Worm (Caenorhabditis elegans) whole organism, L4 larva: Measurements from ENCODE around the gene adal-1.

Experiments used
- F10B5.3 ChIP-seq: sonication (generic microtip); optimal IDR thresholded peaks from 2 replicates; lab custom pipeline; 2016; ENCODE audit warnings: mild to moderate bottlenecking, missing genetic modification characterization, missing compliant biosample characterization
- F44E2.7 ChIP-seq: fragments of 200-800 bp; sonication (Bioruptor generic); IDR thresholded peaks from 2 replicates; pipeline ENCODE4 v2.1.2; 2022; ENCODE audit warnings: missing genetic modification characterization, missing compliant biosample characterization
- T20F7.1 ChIP-seq: fragments of 200-800 bp; sonication (Bioruptor generic); optimal IDR thresholded peaks from 2 replicates; lab custom pipeline; 2018; ENCODE audit warnings: mild to moderate bottlenecking, missing genetic modification characterization, missing compliant biosample characterization
- Y48G9A.11 ChIP-seq: fragments of 200-800 bp; sonication (Bioruptor generic); IDR thresholded peaks from 2 replicates; pipeline ENCODE4 v1.3.6; 2022; ENCODE audit warnings: missing genetic modification reagents, missing genetic modification characterization, missing compliant biosample characterization
- Y5F2A.4 ChIP-seq: fragments of 200-800 bp; sonication (Bioruptor generic); optimal IDR thresholded peaks from 2 replicates; lab custom pipeline; 2018; ENCODE audit warnings: mild to moderate bottlenecking, missing genetic modification characterization, missing compliant biosample characterization
- aha-1 ChIP-seq: fragments of 150-350 bp; peaks from one replicate; lab custom pipeline; 2014; ENCODE audit warnings: missing biosample characterization, missing genetic modification characterization
- aly-2 ChIP-seq: sonication (generic microtip); optimal IDR thresholded peaks from 2 replicates; lab custom pipeline; 2018; ENCODE audit warnings: missing biosample characterization, missing genetic modification characterization
- ama-1 ChIP-seq: fragments of 150-350 bp; optimal IDR thresholded peaks from 2 replicates; lab custom pipeline; 2014; ENCODE audit warnings: inconsistent platforms, mixed read lengths
- arid-1 ChIP-seq: fragments of 200-800 bp; sonication (Bioruptor generic); conservative IDR thresholded peaks from 2 replicates; pipeline ENCODE4 v1.3.6; 2022; ENCODE audit warnings: missing genetic modification reagents, missing genetic modification characterization, missing compliant biosample characterization
- ceh-44 ChIP-seq: fragments of 200-800 bp; sonication (Bioruptor generic); IDR thresholded peaks from 2 replicates; pipeline ENCODE4 v1.3.6; 2022; ENCODE audit warnings: missing genetic modification reagents, missing genetic modification characterization, missing compliant biosample characterization
- ces-1 ChIP-seq: fragments of 150-350 bp; sonication (generic microtip); optimal IDR thresholded peaks from 4 replicates; lab custom pipeline; 2014; ENCODE audit warnings: missing biosample characterization, missing genetic modification reagents, missing genetic modification characterization
- cey-2 ChIP-seq: sonication (generic microtip); optimal IDR thresholded peaks from 3 replicates; lab custom pipeline; 2017; ENCODE audit warnings: missing genetic modification characterization, mild to moderate bottlenecking, missing compliant biosample characterization, antibody characterized with exemption, borderline replicate concordance; ENCODE audit not compliant: insufficient read depth
- daf-19 ChIP-seq: fragments of 200-800 bp; sonication (Bioruptor generic); conservative IDR thresholded peaks from 2 replicates; pipeline ENCODE4 v1.3.6; 2022; ENCODE audit warnings: missing genetic modification characterization, missing compliant biosample characterization
- dmd-6 ChIP-seq: fragments of 200-800 bp; sonication (Bioruptor generic); IDR thresholded peaks from 2 replicates; pipeline ENCODE4 v1.3.6; 2022; ENCODE audit warnings: missing genetic modification reagents, missing genetic modification characterization, missing compliant biosample characterization
- dmd-9 ChIP-seq: fragments of 200-800 bp; sonication (Bioruptor generic); IDR thresholded peaks from 2 replicates; pipeline ENCODE4 v1.3.6; 2022; ENCODE audit warnings: missing genetic modification reagents, missing genetic modification characterization, missing compliant biosample characterization
- dve-1 ChIP-seq: sonication (generic microtip); optimal IDR thresholded peaks from 2 replicates; lab custom pipeline; 2017; ENCODE audit warnings: antibody characterized with exemption, mild to moderate bottlenecking, missing genetic modification characterization, missing compliant biosample characterization; ENCODE audit not compliant: insufficient read depth
- fos-1 ChIP-seq: fragments of 150-350 bp; optimal IDR thresholded peaks from 2 replicates; lab custom pipeline; 2014; ENCODE audit warnings: missing biosample characterization, missing genetic modification characterization
- hif-1 ChIP-seq, 2 experiments: sonication (generic microtip); optimal IDR thresholded peaks; 2 replicates each; lab custom pipeline; 2016 to 2017; ENCODE audit warnings: missing compliant biosample characterization in 2 of 2, missing genetic modification characterization in 2 of 2, missing genetic modification reagents in 2 of 2, missing genotype in 2 of 2, mild to moderate bottlenecking in 1 of 2
- hlh-11 ChIP-seq: fragments of 200-800 bp; sonication (Bioruptor generic); optimal IDR thresholded peaks from 2 replicates; lab custom pipeline; 2018; ENCODE audit warnings: mild to moderate bottlenecking, missing genetic modification characterization, missing compliant biosample characterization
- hlh-30 ChIP-seq: sonication (generic microtip); optimal IDR thresholded peaks from 2 replicates; lab custom pipeline; 2017; ENCODE audit warnings: antibody characterized with exemption, mild to moderate bottlenecking, missing genetic modification characterization, missing compliant biosample characterization; ENCODE audit not compliant: insufficient read depth
- jun-1 ChIP-seq: fragments of 150-350 bp; optimal IDR thresholded peaks from 2 replicates; lab custom pipeline; 2014; ENCODE audit warnings: missing biosample characterization, missing genetic modification reagents, missing genetic modification characterization
- lin-13 ChIP-seq: fragments of 150-350 bp; optimal IDR thresholded peaks from 2 replicates; lab custom pipeline; 2014; ENCODE audit warnings: missing biosample characterization, missing genetic modification reagents, missing genetic modification characterization
- lin-15B ChIP-seq: fragments of 150-350 bp; sonication (generic microtip); optimal IDR thresholded peaks from 3 replicates; lab custom pipeline; 2014; ENCODE audit warnings: missing biosample characterization, missing genetic modification characterization
- lin-38 ChIP-seq: fragments of 200-800 bp; sonication (Bioruptor generic); IDR thresholded peaks from 2 replicates; pipeline ENCODE4 v1.3.6; 2022; ENCODE audit warnings: missing genetic modification reagents, missing genetic modification characterization, missing compliant biosample characterization
- lin-39 ChIP-seq: fragments of 150-350 bp; optimal IDR thresholded peaks from 2 replicates; lab custom pipeline; 2014; ENCODE audit warnings: missing biosample characterization, missing genetic modification reagents, missing genetic modification characterization
- lsy-2 ChIP-seq, 2 experiments: fragments of 150-350 bp in 1 of 2; sonication (generic microtip) in 1 of 2; optimal IDR thresholded peaks; 2 replicates each; lab custom pipeline; 2014 to 2017; ENCODE audit warnings: missing biosample characterization in 2 of 2, missing genetic modification characterization in 2 of 2
- madf-9 ChIP-seq: fragments of 200-800 bp; sonication (Bioruptor generic); conservative IDR thresholded peaks from 2 replicates; pipeline ENCODE4 v1.3.6; 2022; ENCODE audit warnings: missing genetic modification reagents, missing genetic modification characterization, missing compliant biosample characterization
- mep-1 ChIP-seq: fragments of 150-350 bp; sonication (generic microtip); optimal IDR thresholded peaks from 3 replicates; lab custom pipeline; 2014; ENCODE audit warnings: missing biosample characterization, missing genetic modification characterization
- mes-2 ChIP-seq: sonication (generic microtip); optimal IDR thresholded peaks from 2 replicates; lab custom pipeline; 2016; ENCODE audit warnings: missing genotype, mild to moderate bottlenecking, missing genetic modification characterization, missing compliant biosample characterization; ENCODE audit not compliant: poor library complexity, severe bottlenecking
- mxl-2 ChIP-seq: fragments of 200-800 bp; sonication (Bioruptor generic); conservative IDR thresholded peaks from 2 replicates; pipeline ENCODE4 v1.3.6; 2022; ENCODE audit warnings: missing genetic modification reagents, missing genetic modification characterization, missing compliant biosample characterization
- nhr-10 ChIP-seq: fragments of 150-350 bp; optimal IDR thresholded peaks from 2 replicates; lab custom pipeline; 2014; ENCODE audit warnings: missing biosample characterization, missing genetic modification characterization
- nhr-11 ChIP-seq: fragments of 150-350 bp; optimal IDR thresholded peaks from 2 replicates; lab custom pipeline; 2014; ENCODE audit warnings: missing biosample characterization, missing genetic modification characterization
- nhr-237 ChIP-seq: sonication (generic microtip); optimal IDR thresholded peaks from 2 replicates; lab custom pipeline; 2017; ENCODE audit warnings: missing biosample characterization, missing genetic modification characterization
- nhr-28 ChIP-seq: fragments of 150-350 bp; optimal IDR thresholded peaks from 2 replicates; lab custom pipeline; 2014; ENCODE audit warnings: missing biosample characterization, missing genetic modification characterization
- nhr-41 ChIP-seq: fragments of 200-800 bp; sonication (Bioruptor generic); IDR thresholded peaks from 2 replicates; pipeline ENCODE4 v1.3.6; 2022; ENCODE audit warnings: missing genetic modification reagents, missing genetic modification characterization, missing compliant biosample characterization
- nhr-42 ChIP-seq: fragments of 200-800 bp; sonication (Bioruptor generic); IDR thresholded peaks from 2 replicates; pipeline ENCODE4 v1.3.6; 2022; ENCODE audit warnings: missing genetic modification characterization, missing compliant biosample characterization
- nhr-48 ChIP-seq: sonication (generic microtip); optimal IDR thresholded peaks from 2 replicates; lab custom pipeline; 2016; ENCODE audit warnings: mild to moderate bottlenecking, missing genetic modification characterization, missing compliant biosample characterization
- nhr-6 ChIP-seq: fragments of 150-350 bp; optimal IDR thresholded peaks from 2 replicates; lab custom pipeline; 2014; ENCODE audit warnings: missing biosample characterization, missing genetic modification characterization
- nhr-76 ChIP-seq: fragments of 150-350 bp; optimal IDR thresholded peaks from 2 replicates; lab custom pipeline; 2014; ENCODE audit warnings: missing biosample characterization, missing genetic modification characterization
- php-3 ChIP-seq: fragments of 200-800 bp; sonication (Bioruptor generic); IDR thresholded peaks from 2 replicates; pipeline ENCODE4 v1.3.6; 2022; ENCODE audit warnings: missing genetic modification reagents, missing genetic modification characterization, missing compliant biosample characterization
- rbr-2 ChIP-seq: sonication (generic microtip); optimal IDR thresholded peaks from 2 replicates; lab custom pipeline; 2016; ENCODE audit warnings: missing genotype, missing genetic modification characterization, missing compliant biosample characterization
- saeg-2 ChIP-seq: fragments of 200-800 bp; sonication (Bioruptor generic); IDR thresholded peaks from 2 replicates; pipeline ENCODE4 v1.3.6; 2022; ENCODE audit warnings: missing genetic modification reagents, missing genetic modification characterization, missing compliant biosample characterization
- sdz-12 ChIP-seq: fragments of 200-800 bp; sonication (Bioruptor generic); optimal IDR thresholded peaks from 2 replicates; lab custom pipeline; 2018; ENCODE audit warnings: mild to moderate bottlenecking, missing genetic modification characterization, missing compliant biosample characterization
- set-16 ChIP-seq: fragments of 200-800 bp; sonication (Bioruptor generic); IDR thresholded peaks from 2 replicates; pipeline ENCODE4 v1.3.6; 2022; ENCODE audit warnings: missing genetic modification reagents, missing genetic modification characterization, missing compliant biosample characterization
- skn-1 ChIP-seq: fragments of 150-350 bp; optimal IDR thresholded peaks from 2 replicates; lab custom pipeline; 2014; ENCODE audit warnings: missing biosample characterization, missing genetic modification characterization
- snpc-1.2 ChIP-seq: fragments of 200-800 bp; sonication (Bioruptor generic); IDR thresholded peaks from 2 replicates; pipeline ENCODE4 v1.3.6; 2022; ENCODE audit warnings: missing genetic modification reagents, missing genetic modification characterization, missing compliant biosample characterization
- tra-1 ChIP-seq: fragments of 200-800 bp; sonication (Bioruptor generic); IDR thresholded peaks from 2 replicates; pipeline ENCODE4 v1.3.6; 2022; ENCODE audit warnings: missing genetic modification reagents, missing genetic modification characterization, missing compliant biosample characterization
- zfp-3 ChIP-seq: fragments of 200-800 bp; sonication (Bioruptor generic); conservative IDR thresholded peaks from 2 replicates; pipeline ENCODE4 v1.3.6; 2022; ENCODE audit warnings: missing genetic modification reagents, missing genetic modification characterization, missing compliant biosample characterization

The adal-1 gene

ce11 chrII:6917710-6918109 lies 24.3 kb upstream of the adal-1 start, which contains the start of gene B0252.11:
Gene B0252.11, minus strand, starts transcription at chrII:6917810.
- TF ChIP-seq nhr-10 (tag; lab: Kevin White, UChicago): no peak
- no peak for TF ChIP-seq zfp-3 (GFP tag; lab: Robert Waterston, UW)
- TF ChIP-seq aha-1: peak; percentile 42

ce11 chrII:6915875-6916274 lies 22.4 kb upstream of the adal-1 start, which contains the start of gene B0252.8:
Gene B0252.8, plus strand, starts transcription at chrII:6916166.
- TF ChIP-seq php-3 (GFP tag; lab: Robert Waterston, UW): no peak
- no peak for TF ChIP-seq set-16 (GFP tag; lab: Robert Waterston, UW)
- TF ChIP-seq aha-1: no peak
- no peak for TF ChIP-seq nhr-48
- no peak for TF ChIP-seq Y5F2A.4 (GFP tag; lab: Kevin White, UChicago)
- TF ChIP-seq daf-19 (GFP tag; lab: Robert Waterston, UW): no peak
- TF ChIP-seq mes-2: no peak
- TF ChIP-seq nhr-6 (tag; lab: Kevin White, UChicago): no peak
- TF ChIP-seq mep-1: no peak
- TF ChIP-seq aly-2: no peak
- TF ChIP-seq tra-1: no peak
- TF ChIP-seq rbr-2 (tag; lab: Kevin White, UChicago): no peak
- TF ChIP-seq skn-1 (tag; lab: Kevin White, UChicago): no peak
- TF ChIP-seq mxl-2 (GFP tag; lab: Robert Waterston, UW): no peak
- no peak for TF ChIP-seq nhr-237 (tag; lab: Kevin White, UChicago)
- TF ChIP-seq nhr-11: no peak
- no peak for TF ChIP-seq sdz-12 (GFP tag; lab: Kevin White, UChicago)
- TF ChIP-seq fos-1: no peak

- TF ChIP-seq nhr-237 (tag; lab: Kevin White, UChicago) (no peak), nhr-48 (peak; percentile 11), dmd-9 (peak; percentile 95), set-16 (GFP tag; lab: Robert Waterston, UW) (no peak), lin-39 (no peak), lin-38 (GFP tag; lab: Robert Waterston, UW) (peak; percentile 83), hif-1 (tag; optimal IDR thresholded peaks at IDR 0.05; lab: Kevin White, UChicago) (peak in 1 of 2 experiments; percentile 86), nhr-28 (tag; lab: Kevin White, UChicago) (peak; percentile 15), hlh-30 (tag; lab: Kevin White, UChicago) (peak; percentile 57), hlh-11 (tag; lab: Kevin White, UChicago) (peak; percentile 39), madf-9 (GFP tag; lab: Robert Waterston, UW) (peak; percentile 83), ces-1 (GFP tag; lab: Kevin White, UChicago) (no peak), ama-1 (lab: Kevin White, UChicago) (no peak), F10B5.3 (peak; percentile 48), nhr-41 (GFP tag; lab: Robert Waterston, UW) (no peak), jun-1 (tag; lab: Kevin White, UChicago) (no peak), cey-2 (tag; lab: Kevin White, UChicago) (no peak), dve-1 (tag; lab: Kevin White, UChicago) (peak; percentile 49), php-3 (GFP tag; lab: Robert Waterston, UW) (no peak), nhr-76 (tag; lab: Kevin White, UChicago) (no peak), arid-1 (GFP tag; lab: Robert Waterston, UW) (no peak), lsy-2 (tag; optimal IDR thresholded peaks at IDR 0.05; lab: Kevin White, UChicago) (peak in 1 of 2 experiments; percentile 82), F44E2.7 (no peak), saeg-2 (GFP tag; lab: Robert Waterston, UW) (no peak), dmd-6 (GFP tag; lab: Robert Waterston, UW) (peak; percentile 83), nhr-42 (GFP tag; lab: Robert Waterston, UW) (0 out of 2 replicates have a peak, but pooled peaks have one; percentile 35), mep-1 (peak; percentile 51), lin-15B (no peak), lin-13 (GFP tag; lab: Kevin White, UChicago) (no peak), snpc-1.2 (no peak), Y48G9A.11 (GFP tag; lab: Robert Waterston, UW) (peak; percentile 81), T20F7.1 (GFP tag; lab: Kevin White, UChicago) (peak; percentile 61), ceh-44 (GFP tag; lab: Robert Waterston, UW) (no peak)
Observed at ce11 chrII:6913309-6913708, 19.9 kb upstream of the adal-1 start, which contains the start of gene cyn-10. Gene cyn-10, minus strand, starts transcription at chrII:6913365.
